Worm (Caenorhabditis elegans) whole organism, L1 larva: ENCODE results near the gene F10E7.5.
A peak's percentile ranks its signal among the peaks of the same experiment; 100 is the strongest.

ENCODE experiments used
- C04F5.9 ChIP-seq: sonication (generic microtip); optimal IDR thresholded peaks from 2 replicates; lab custom pipeline; 2016; ENCODE audit warnings: missing genetic modification characterization, missing compliant biosample characterization
- F16B12.6 ChIP-seq: fragments of 150-350 bp; optimal IDR thresholded peaks from 2 replicates; lab custom pipeline; 2014; ENCODE audit warnings: missing biosample characterization, missing genetic modification characterization
- aha-1 ChIP-seq: fragments of 150-350 bp; optimal IDR thresholded peaks from 2 replicates; lab custom pipeline; 2014; ENCODE audit warnings: missing biosample characterization, missing genetic modification characterization
- ceh-8 ChIP-seq: fragments of 200-800 bp; sonication (Bioruptor generic); optimal IDR thresholded peaks from 2 replicates; lab custom pipeline; 2018; ENCODE audit warnings: mild to moderate bottlenecking, missing genetic modification characterization, moderate library complexity, missing compliant biosample characterization
- ceh-82 ChIP-seq, 3 experiments: fragments of 150-350 bp in 1 of 3; sonication (generic microtip) in 2 of 3; optimal IDR thresholded peaks; 2 replicates each; lab custom pipeline; 2014 to 2017; ENCODE audit warnings: missing biosample characterization in 3 of 3, missing genetic modification characterization in 3 of 3
- ces-1 ChIP-seq: fragments of 150-350 bp; optimal IDR thresholded peaks from 2 replicates; lab custom pipeline; 2014; ENCODE audit warnings: missing biosample characterization, missing genetic modification reagents, missing genetic modification characterization
- dpl-1 ChIP-seq, 3 experiments: fragments of 150-350 bp in 2 of 3; sonication (generic microtip) in 1 of 3; optimal IDR thresholded peaks; 2 replicates each; lab custom pipeline; 2014 to 2017; ENCODE audit warnings: missing biosample characterization in 3 of 3, missing genetic modification characterization in 3 of 3, missing genetic modification reagents in 3 of 3
- dsc-1 ChIP-seq: sonication (generic microtip); optimal IDR thresholded peaks from 2 replicates; lab custom pipeline; 2016; ENCODE audit warnings: mild to moderate bottlenecking, missing genetic modification characterization, missing compliant biosample characterization
- efl-1 ChIP-seq, 4 experiments: fragments of 150-350 bp; optimal IDR thresholded peaks in 3 of 4; peaks in 1 of 4; 1 replicate in 1 of 4; 2 replicates in 3 of 4; lab custom pipeline; 2014; ENCODE audit warnings: missing biosample characterization in 2 of 4, missing genetic modification characterization in 2 of 4, missing genetic modification reagents in 2 of 4
- efl-3 ChIP-seq: fragments of 200-800 bp; sonication (Bioruptor generic); optimal IDR thresholded peaks from 2 replicates; lab custom pipeline; 2018; ENCODE audit warnings: mild to moderate bottlenecking, missing genetic modification characterization, missing compliant biosample characterization
- egl-13 ChIP-seq: sonication (generic microtip); optimal IDR thresholded peaks from 2 replicates; lab custom pipeline; 2016; ENCODE audit warnings: missing genotype, missing genetic modification reagents, missing genetic modification characterization, missing compliant biosample characterization
- elt-2 ChIP-seq: sonication (generic microtip); optimal IDR thresholded peaks from 2 replicates; lab custom pipeline; 2016; ENCODE audit warnings: missing genetic modification characterization, mild to moderate bottlenecking, inconsistent platforms, missing compliant biosample characterization, missing genetic modification reagents
- elt-3 ChIP-seq, 6 experiments: fragments of 150-350 bp in 1 of 6; sonication (generic microtip); optimal IDR thresholded peaks; 2 replicates each; lab custom pipeline; 2017 to 2018; ENCODE audit warnings: missing biosample characterization in 6 of 6, missing genetic modification characterization in 6 of 6, inconsistent platforms in 1 of 6
- hpl-2 ChIP-seq: fragments of 150-350 bp; optimal IDR thresholded peaks from 2 replicates; lab custom pipeline; 2014; ENCODE audit warnings: missing biosample characterization, missing genetic modification reagents, missing genetic modification characterization
- irx-1 ChIP-seq: sonication (generic microtip); optimal IDR thresholded peaks from 2 replicates; lab custom pipeline; 2016; ENCODE audit warnings: missing genetic modification characterization, missing compliant biosample characterization
- jun-1 ChIP-seq: fragments of 150-350 bp; optimal IDR thresholded peaks from 2 replicates; lab custom pipeline; 2014; ENCODE audit warnings: missing biosample characterization, missing genetic modification reagents, missing genetic modification characterization
- lin-14 ChIP-seq: fragments of 200-800 bp; sonication (Bioruptor generic); optimal IDR thresholded peaks from 2 replicates; lab custom pipeline; 2018; ENCODE audit warnings: mild to moderate bottlenecking, missing genetic modification characterization, moderate library complexity, missing compliant biosample characterization
- lin-15B ChIP-seq: fragments of 150-350 bp; sonication (generic microtip); optimal IDR thresholded peaks from 3 replicates; lab custom pipeline; 2014; ENCODE audit warnings: missing biosample characterization, missing genetic modification characterization
- lin-35 ChIP-seq, 2 experiments: fragments of 150-350 bp; optimal IDR thresholded peaks; 2 replicates each; lab custom pipeline; 2014; ENCODE audit warnings: missing biosample characterization in 2 of 2, missing genetic modification characterization in 2 of 2, missing genetic modification reagents in 2 of 2
- lin-39 ChIP-seq: fragments of 150-350 bp; optimal IDR thresholded peaks from 2 replicates; lab custom pipeline; 2014; ENCODE audit warnings: missing biosample characterization, missing genetic modification reagents, missing genetic modification characterization
- lir-3 ChIP-seq: sonication (generic microtip); optimal IDR thresholded peaks from 2 replicates; lab custom pipeline; 2016; ENCODE audit warnings: mild to moderate bottlenecking, missing genetic modification characterization, moderate library complexity, missing compliant biosample characterization; ENCODE audit not compliant: poor library complexity
- lsy-2 ChIP-seq, 2 experiments: fragments of 150-350 bp; optimal IDR thresholded peaks; 2 replicates each; lab custom pipeline; 2014; ENCODE audit warnings: missing biosample characterization in 2 of 2, missing genetic modification characterization in 2 of 2
- mdl-1 ChIP-seq, 2 experiments: fragments of 150-350 bp; optimal IDR thresholded peaks; 2 replicates each; lab custom pipeline; 2014 to 2017; ENCODE audit warnings: missing biosample characterization in 2 of 2, missing genetic modification characterization in 2 of 2, inconsistent platforms in 1 of 2
- nhr-19 ChIP-seq: fragments of 200-800 bp; sonication (Bioruptor generic); conservative IDR thresholded peaks from 2 replicates; pipeline ENCODE4 v1.3.6; 2022; ENCODE audit warnings: missing genetic modification characterization, missing compliant biosample characterization
- nhr-20 ChIP-seq: sonication (generic microtip); optimal IDR thresholded peaks from 2 replicates; lab custom pipeline; 2016; ENCODE audit warnings: mild to moderate bottlenecking, missing genetic modification characterization, missing compliant biosample characterization
- nhr-28 ChIP-seq: fragments of 150-350 bp; optimal IDR thresholded peaks from 2 replicates; lab custom pipeline; 2014; ENCODE audit warnings: missing biosample characterization, missing genetic modification characterization
- nhr-47 ChIP-seq: sonication (generic microtip); optimal IDR thresholded peaks from 2 replicates; lab custom pipeline; 2016; ENCODE audit warnings: mild to moderate bottlenecking, missing genetic modification characterization, moderate library complexity, missing compliant biosample characterization
- nhr-71 ChIP-seq: sonication (generic microtip); optimal IDR thresholded peaks from 2 replicates; lab custom pipeline; 2016; ENCODE audit warnings: mild to moderate bottlenecking, missing genetic modification characterization, moderate library complexity, missing compliant biosample characterization
- nhr-77 ChIP-seq: fragments of 150-350 bp; optimal IDR thresholded peaks from 2 replicates; lab custom pipeline; 2014; ENCODE audit warnings: missing biosample characterization, missing genetic modification characterization
- nhr-84 ChIP-seq: sonication (generic microtip); optimal IDR thresholded peaks from 2 replicates; lab custom pipeline; 2017; ENCODE audit warnings: missing biosample characterization, missing genetic modification characterization
- nhr-85 ChIP-seq: sonication (generic microtip); peaks from one replicate; lab custom pipeline; 2016; ENCODE audit warnings: missing genetic modification characterization, inconsistent platforms, missing compliant biosample characterization
- nhr-90 ChIP-seq: sonication (generic microtip); optimal IDR thresholded peaks from 2 replicates; lab custom pipeline; 2016; ENCODE audit warnings: mild to moderate bottlenecking, missing genetic modification characterization, missing compliant biosample characterization; ENCODE audit not compliant: poor library complexity
- pag-3 ChIP-seq: sonication (generic microtip); optimal IDR thresholded peaks from 2 replicates; lab custom pipeline; 2017; ENCODE audit warnings: missing genetic modification characterization, mild to moderate bottlenecking, missing compliant biosample characterization, antibody characterized with exemption, borderline replicate concordance; ENCODE audit not compliant: insufficient read depth
- pax-3 ChIP-seq: fragments of 200-800 bp; sonication (Bioruptor generic); optimal IDR thresholded peaks from 2 replicates; lab custom pipeline; 2018; ENCODE audit warnings: mild to moderate bottlenecking, missing genetic modification characterization, moderate library complexity, missing compliant biosample characterization
- snpc-4 ChIP-seq: fragments of 150-350 bp; optimal IDR thresholded peaks from 2 replicates; lab custom pipeline; 2014; ENCODE audit warnings: missing biosample characterization, missing genetic modification characterization
- snu-23 ChIP-seq: sonication (generic microtip); optimal IDR thresholded peaks from 2 replicates; lab custom pipeline; 2016; ENCODE audit warnings: missing genetic modification characterization, missing compliant biosample characterization
- sox-4 ChIP-seq: sonication (generic microtip); optimal IDR thresholded peaks from 2 replicates; lab custom pipeline; 2016; ENCODE audit warnings: missing genetic modification characterization, missing compliant biosample characterization
- sptf-1 ChIP-seq: fragments of 150-350 bp; optimal IDR thresholded peaks from 2 replicates; lab custom pipeline; 2014; ENCODE audit warnings: missing biosample characterization, missing genetic modification characterization
- swsn-7 ChIP-seq: sonication (generic microtip); optimal IDR thresholded peaks from 2 replicates; lab custom pipeline; 2016; ENCODE audit warnings: missing genetic modification characterization, missing compliant biosample characterization
- unc-86 ChIP-seq: sonication (generic microtip); optimal IDR thresholded peaks from 2 replicates; lab custom pipeline; 2016; ENCODE audit warnings: missing genetic modification characterization, missing compliant biosample characterization
- unc-98 ChIP-seq: fragments of 200-800 bp; sonication (Bioruptor generic); IDR thresholded peaks from 2 replicates; pipeline ENCODE4 v1.3.6; 2022; ENCODE audit warnings: missing genetic modification characterization, missing compliant biosample characterization
- xbp-1 ChIP-seq: sonication (generic microtip); optimal IDR thresholded peaks from 2 replicates; lab custom pipeline; 2016; ENCODE audit warnings: missing genetic modification characterization, missing compliant biosample characterization
- ztf-11 ChIP-seq, 2 experiments: sonication (generic microtip); optimal IDR thresholded peaks; 2 replicates each; lab custom pipeline; 2016 to 2017; ENCODE audit warnings: missing genetic modification characterization in 2 of 2, missing biosample characterization in 1 of 2, missing compliant biosample characterization in 1 of 2

F10E7.5 gene

ce11 chrII:7139064-7139463 is 27.3 kb downstream of the F10E7.5 start:
- no peak for TF ChIP-seq ztf-11 (tag; optimal IDR thresholded peaks at IDR 0.05; lab: Kevin White, UChicago)
- peak; percentile 24 for TF ChIP-seq nhr-20
- no peak for TF ChIP-seq nhr-71 (tag; lab: Kevin White, UChicago)
- peak; percentile 72 for TF ChIP-seq elt-2 (tag; lab: Kevin White, UChicago)
- no peak for TF ChIP-seq nhr-47 (tag; lab: Kevin White, UChicago)
- TF ChIP-seq pag-3 (tag; lab: Kevin White, UChicago) = no peak
- TF ChIP-seq elt-3 (tag; optimal IDR thresholded peaks at IDR 0.05; lab: Kevin White, UChicago) = peak in 1 of 6 experiments; percentile 1
- peak; percentile 30 for TF ChIP-seq nhr-90 (tag; lab: Kevin White, UChicago)
- peak in 1 of 2 experiments; percentile 30 for TF ChIP-seq lin-35 (GFP tag; optimal IDR thresholded peaks at IDR 0.05; lab: Kevin White, UChicago)
- no peak for TF ChIP-seq lin-39 (tag; lab: Kevin White, UChicago)
- no peak for TF ChIP-seq sptf-1 (tag; lab: Kevin White, UChicago)
- TF ChIP-seq unc-86 = no peak
- TF ChIP-seq lir-3 (tag; lab: Kevin White, UChicago) = no peak
- no peak for TF ChIP-seq lin-15B (tag; lab: Kevin White, UChicago)

DNA sequence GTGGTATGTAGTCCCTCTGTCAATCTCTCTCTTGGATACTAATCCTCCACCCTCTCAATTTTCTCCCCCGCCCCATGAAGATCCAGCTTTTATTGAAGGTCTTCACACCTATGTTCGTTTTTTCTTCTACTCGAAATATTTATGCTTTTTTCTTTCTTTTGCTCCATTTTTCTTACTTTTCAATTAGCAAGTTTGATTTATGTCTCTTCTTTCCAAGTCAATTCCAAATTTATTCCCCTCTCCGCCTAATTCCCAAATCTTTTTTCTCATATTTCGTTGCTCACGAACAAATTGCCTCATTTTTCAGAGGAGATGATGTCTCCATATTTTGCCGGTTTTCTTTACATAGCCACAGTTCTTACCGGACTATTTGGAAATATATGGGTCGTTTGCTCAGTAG is 32.5 kb downstream of the F10E7.5 start, which contains the start of gene npr-31:
Gene npr-31, plus strand, starts transcription at position 301 of the 400 bp plus-strand sequence.
- TF ChIP-seq efl-3 (GFP tag; lab: Kevin White, UChicago) (no peak), pax-3 (tag; lab: Kevin White, UChicago) (no peak), jun-1 (tag; lab: Kevin White, UChicago) (no peak), ceh-8 (GFP tag; lab: Kevin White, UChicago) (no peak), C04F5.9 (tag; lab: Kevin White, UChicago) (no peak), aha-1 (tag; lab: Kevin White, UChicago) (no peak), mdl-1 (tag; optimal IDR thresholded peaks at IDR 0.05; lab: Kevin White, UChicago) (no peak), ceh-82 (tag; optimal IDR thresholded peaks at IDR 0.05; lab: Kevin White, UChicago) (no peak), unc-98 (no peak), egl-13 (tag; lab: Kevin White, UChicago) (no peak), lin-35 (GFP tag; optimal IDR thresholded peaks at IDR 0.05; lab: Kevin White, UChicago) (no peak), nhr-28 (tag; lab: Kevin White, UChicago) (no peak)

ce11 chrII:7146240-7146639 is 34.5 kb downstream of the F10E7.5 start:
- TF ChIP-seq ceh-8 (GFP tag; lab: Kevin White, UChicago) = peak; percentile 8
- peak; percentile 99 for TF ChIP-seq dsc-1 (tag; lab: Kevin White, UChicago)
- peak; percentile 17 for TF ChIP-seq sox-4
- peak; percentile 30 for TF ChIP-seq nhr-47 (tag; lab: Kevin White, UChicago)
- TF ChIP-seq nhr-85 (tag; lab: Kevin White, UChicago) = no peak
- TF ChIP-seq nhr-90 (tag; lab: Kevin White, UChicago) = no peak
- no peak for TF ChIP-seq efl-1 (optimal IDR thresholded peaks at IDR 0.05; lab: Kevin White, UChicago)
- TF ChIP-seq efl-1 (GFP tag; optimal IDR thresholded peaks at IDR 0.05 in 1 of 2; lab: Kevin White, UChicago) = peak in 1 of 2 experiments; percentile 67
- TF ChIP-seq pax-3 (tag; lab: Kevin White, UChicago) = peak; percentile 73
- TF ChIP-seq nhr-77 = no peak

- TF ChIP-seq efl-1 (optimal IDR thresholded peaks at IDR 0.05; lab: Kevin White, UChicago) (peak; percentile 74 to 93), efl-1 (GFP tag; optimal IDR thresholded peaks at IDR 0.05 in 1 of 2; lab: Kevin White, UChicago) (peak; percentile 75 to 93), F16B12.6 (tag; lab: Kevin White, UChicago) (peak; percentile 62), nhr-85 (tag; lab: Kevin White, UChicago) (peak; percentile 67), swsn-7 (tag; lab: Kevin White, UChicago) (peak; percentile 23), lsy-2 (tag; optimal IDR thresholded peaks at IDR 0.05; lab: Kevin White, UChicago) (peak; percentile 75 to 86), C04F5.9 (tag; lab: Kevin White, UChicago) (no peak), ces-1 (no peak), lin-14 (GFP tag; lab: Kevin White, UChicago) (peak; percentile 50), aha-1 (tag; lab: Kevin White, UChicago) (no peak), irx-1 (tag; lab: Kevin White, UChicago) (peak; percentile 11), hpl-2 (GFP tag; lab: Kevin White, UChicago) (peak; percentile 82), egl-13 (tag; lab: Kevin White, UChicago) (peak; percentile 5), lin-15B (tag; lab: Kevin White, UChicago) (peak; percentile 5), snu-23 (GFP tag; lab: Kevin White, UChicago) (peak; percentile 48), lin-35 (GFP tag; optimal IDR thresholded peaks at IDR 0.05; lab: Kevin White, UChicago) (peak in 1 of 2 experiments; percentile 82), ztf-11 (tag; optimal IDR thresholded peaks at IDR 0.05; lab: Kevin White, UChicago) (no peak), xbp-1 (peak; percentile 19), dpl-1 (GFP tag; optimal IDR thresholded peaks at IDR 0.05; lab: Kevin White, UChicago) (peak; percentile 42 to 67 (median 65)), nhr-84 (tag; lab: Kevin White, UChicago) (no peak), snpc-4 (tag; lab: Kevin White, UChicago) (peak; percentile 14), nhr-47 (tag; lab: Kevin White, UChicago) (peak; percentile 55), nhr-19 (GFP tag; lab: Robert Waterston, UW) (peak; percentile 30; the same call in 1 of the 2 replicates), nhr-71 (tag; lab: Kevin White, UChicago) (peak; percentile 63)
Observed at ce11 chrII:7147550-7147949, 35.8 kb downstream of the F10E7.5 start.
